2 worm cellular contexts compared by ENCODE assay signal in genomic region chrV:248636-249035, ce11.
A peak's percentile ranks its signal among the peaks of the same experiment; 100 is the strongest.
TF ChIP-seq lines count a peak whose summit lies in the region.

No protein-coding gene starts in this region.

TF ChIP-seq in whole organism, early embryonic, 17 proteins besides CTCF, POLR2A, EP300 and RAD21:
- TF ChIP-seq scrt-1 (GFP tag; IDR thresholded peaks at IDR 0.05; lab: Robert Waterston, UW), result no peak
- TF ChIP-seq ceh-36 (tag; optimal IDR thresholded peaks at IDR 0.05; lab: Kevin White, UChicago), result peak; percentile 55
- no peak for TF ChIP-seq tbx-37 (GFP tag; conservative IDR thresholded peaks at IDR 0.05; lab: Robert Waterston, UW)

TF ChIP-seq in whole organism, late embryonic, 69 proteins besides CTCF, POLR2A, EP300 and RAD21:
- TF ChIP-seq fkh-6 (tag; optimal IDR thresholded peaks at IDR 0.05; lab: Kevin White, UChicago), result no peak
- no peak for TF ChIP-seq hlh-30 (tag; optimal IDR thresholded peaks at IDR 0.05; lab: Kevin White, UChicago; ENCODE audit: insufficient read depth)
- peak; percentile 65 for TF ChIP-seq dve-1 (tag; optimal IDR thresholded peaks at IDR 0.05; lab: Kevin White, UChicago)
